Fruit fly (Drosophila melanogaster) whole organism, prepupa: ENCODE measurements around the gene CG43120.

ENCODE experiments used
- CG11762 ChIP-seq: fragments of 200-800 bp; sonication (Bioruptor generic); optimal IDR thresholded peaks from 3 replicates; lab custom pipeline; 2016; ENCODE audit warnings: missing biosample characterization, missing genetic modification characterization; ENCODE audit not compliant: insufficient read depth
- CG16779 ChIP-seq: fragments of 200-800 bp; sonication (Bioruptor generic); optimal IDR thresholded peaks from 3 replicates; lab custom pipeline; 2017; ENCODE audit warnings: missing biosample characterization, mild to moderate bottlenecking, missing genetic modification characterization
- CG3032 ChIP-seq: fragments of 200-800 bp; optimal IDR thresholded peaks from 2 replicates; lab custom pipeline; 2019; ENCODE audit warnings: missing biosample characterization, mild to moderate bottlenecking, missing genetic modification characterization, moderate library complexity
- CG6792 ChIP-seq: fragments of 200-800 bp; sonication (Bioruptor generic); optimal IDR thresholded peaks from 3 replicates; lab custom pipeline; 2016; ENCODE audit warnings: missing biosample characterization, missing genetic modification characterization
- Ets21C ChIP-seq: fragments of 200-800 bp; sonication (Bioruptor generic); optimal IDR thresholded peaks from 3 replicates; lab custom pipeline; 2016; ENCODE audit warnings: missing biosample characterization, missing genetic modification characterization
- Gug ChIP-seq: fragments of 200-800 bp; sonication (Bioruptor generic); IDR thresholded peaks from 2 replicates; pipeline ENCODE4 v1.3.6; 2022; ENCODE audit warnings: missing biosample characterization, missing genetic modification characterization
- Hr4 ChIP-seq: fragments of 200-800 bp; sonication (Bioruptor generic); optimal IDR thresholded peaks from 3 replicates; lab custom pipeline; 2016; ENCODE audit warnings: missing biosample characterization, missing genetic modification characterization
- Lpt ChIP-seq: fragments of 200-800 bp; sonication (Bioruptor generic); optimal IDR thresholded peaks from 3 replicates; lab custom pipeline; 2016; ENCODE audit warnings: missing biosample characterization, missing genetic modification characterization
- OdsH ChIP-seq: fragments of 200-800 bp; sonication (Bioruptor generic); optimal IDR thresholded peaks from 3 replicates; lab custom pipeline; 2016; ENCODE audit warnings: missing biosample characterization, missing genetic modification characterization
- acj6 ChIP-seq: fragments of 200-800 bp; sonication (Bioruptor generic); optimal IDR thresholded peaks from 3 replicates; lab custom pipeline; 2016; ENCODE audit warnings: missing biosample characterization, missing genetic modification characterization
- spab ChIP-seq: fragments of 200-800 bp; sonication (Bioruptor generic); optimal IDR thresholded peaks from 2 replicates; lab custom pipeline; 2017; ENCODE audit warnings: missing biosample characterization, mild to moderate bottlenecking, missing genetic modification characterization, missing genetic modification reagents
- svp ChIP-seq: fragments of 200-800 bp; sonication (Bioruptor generic); peaks from one replicate; lab custom pipeline; 2016; ENCODE audit warnings: missing biosample characterization, missing genetic modification characterization

dm6 chr3L:14410892-14411291, 29.2 kb downstream of the CG43120 start:
- no peak for TF ChIP-seq Gug (GFP tag; lab: Robert Waterston, UW)
- no peak for TF ChIP-seq CG16779 (tag; lab: Kevin White, UChicago)
- peak; percentile 4 for TF ChIP-seq CG6792 (GFP tag; lab: Kevin White, UChicago)
- TF ChIP-seq Hr4 (GFP tag; lab: Kevin White, UChicago): peak; percentile 33
- TF ChIP-seq CG3032 (tag; lab: Kevin White, UChicago): peak; percentile 57
- peak; percentile 69 for TF ChIP-seq svp
- TF ChIP-seq Lpt (GFP tag; lab: Kevin White, UChicago): no peak
- no peak for TF ChIP-seq Ets21C
- peak; percentile 49 for TF ChIP-seq OdsH (GFP tag; lab: Kevin White, UChicago)
- peak; percentile 38 for TF ChIP-seq acj6
- no peak for TF ChIP-seq CG11762 (GFP tag; lab: Kevin White, UChicago)
- no peak for TF ChIP-seq spab (GFP tag; lab: Kevin White, UChicago)
